Fruit fly (Drosophila melanogaster): ENCODE measurements around the gene CG16711.

dm6 chr3L:9708797-9709196, 4.7 kb downstream of the CG16711 start:
- TF ChIP-seq CG8478 (optimal IDR thresholded peaks at IDR 0.05): no peak
- no peak for TF ChIP-seq CTCF (optimal IDR thresholded peaks at IDR 0.05)
